Fruit fly (Drosophila melanogaster): ENCODE results near the gene CG17625.

dm6 chr3R:22664274-22664673 lies 22.4 kb upstream of the CG17625 start:
- TF ChIP-seq CG32121 (GFP tag; IDR thresholded peaks at IDR 0.05) (peak; percentile 78), CG4496 (GFP tag; IDR thresholded peaks at IDR 0.05) (peak; percentile 86), CG12605 (GFP tag; IDR thresholded peaks at IDR 0.05) (peak; percentile 57), EcR (GFP tag; optimal IDR thresholded peaks at IDR 0.05) (no peak), D1 (tag; optimal IDR thresholded peaks at IDR 0.05) (no peak), fd96Ca (GFP tag; IDR thresholded peaks at IDR 0.05) (peak; percentile 90), CG8159 (tag; optimal IDR thresholded peaks at IDR 0.05) (no peak), CG9948 (tag; optimal IDR thresholded peaks at IDR 0.05) (peak; percentile 26)
